Worm (Caenorhabditis elegans): ENCODE data around the gene C56E6.2.

C56E6.2 gene

ce11 chrII:6489711-6490184, 35.0 kb upstream of the C56E6.2 start, which contains the start of the genes snr-3 and rsp-5:
snr-3 (minus strand) TSS chrII:6489761.
rsp-5 (plus strand) TSS chrII:6490165.
- peak; percentile 83 for TF ChIP-seq mep-1 (tag; optimal IDR thresholded peaks at IDR 0.05)
- TF ChIP-seq ceh-39 (tag; optimal IDR thresholded peaks at IDR 0.05): peak; percentile 8
- TF ChIP-seq ztf-11 (tag; optimal IDR thresholded peaks at IDR 0.05): no peak
- TF ChIP-seq pha-4 (tag; optimal IDR thresholded peaks at IDR 0.05): peak; percentile 66
- no peak for TF ChIP-seq snpc-4 (tag; optimal IDR thresholded peaks at IDR 0.05)
- peak; percentile 55 for TF ChIP-seq lin-13 (tag; optimal IDR thresholded peaks at IDR 0.05)
- TF ChIP-seq nhr-237 (tag; optimal IDR thresholded peaks at IDR 0.05): peak; percentile 56
- peak; percentile 97 for TF ChIP-seq lsy-2 (tag; optimal IDR thresholded peaks at IDR 0.05)
- TF ChIP-seq sptf-1 (tag; optimal IDR thresholded peaks at IDR 0.05): no peak
- peak; percentile 36 for TF ChIP-seq hlh-1 (tag; optimal IDR thresholded peaks at IDR 0.05)

- TF ChIP-seq nhr-12 (tag; optimal IDR thresholded peaks at IDR 0.05) (no peak), drap-1 (GFP tag; optimal IDR thresholded peaks at IDR 0.05) (no peak), ztf-11 (tag; optimal IDR thresholded peaks at IDR 0.05) (no peak), mls-2 (tag; optimal IDR thresholded peaks at IDR 0.05) (no peak), mab-5 (tag; optimal IDR thresholded peaks at IDR 0.05) (no peak), cnd-1 (tag; optimal IDR thresholded peaks at IDR 0.05) (no peak)
Measured at ce11 chrII:6491187-6491586, 33.5 kb upstream of the C56E6.2 start.

- no peak for TF ChIP-seq snpc-4 (tag; optimal IDR thresholded peaks at IDR 0.05)
- TF ChIP-seq mab-5 (tag; optimal IDR thresholded peaks at IDR 0.05): no peak
- TF ChIP-seq M03D4.4 (tag; optimal IDR thresholded peaks at IDR 0.05): peak; percentile 74
- peak; percentile 67 for TF ChIP-seq mls-2 (tag; optimal IDR thresholded peaks at IDR 0.05)
- TF ChIP-seq lin-32 (GFP tag; optimal IDR thresholded peaks at IDR 0.05): peak; percentile 31
- no peak for TF ChIP-seq flh-1 (GFP tag; optimal IDR thresholded peaks at IDR 0.05)
- peak; percentile 64 for TF ChIP-seq sptf-1 (tag; optimal IDR thresholded peaks at IDR 0.05)
- TF ChIP-seq hlh-1 (tag; optimal IDR thresholded peaks at IDR 0.05): peak; percentile 29
- peak; percentile 58 for TF ChIP-seq ham-2 (GFP tag; optimal IDR thresholded peaks at IDR 0.05)
- TF ChIP-seq elt-1 (tag; optimal IDR thresholded peaks at IDR 0.05; ENCODE audit: borderline replicate concordance, insufficient read depth): no peak
- TF ChIP-seq unc-120 (tag; optimal IDR thresholded peaks at IDR 0.05; ENCODE audit: poor library complexity, severe bottlenecking): peak; percentile 37
- peak; percentile 29 for TF ChIP-seq ztf-11 (tag; optimal IDR thresholded peaks at IDR 0.05)
- TF ChIP-seq ceh-43 (GFP tag; optimal IDR thresholded peaks at IDR 0.05): peak; percentile 19
- TF ChIP-seq drap-1 (GFP tag; optimal IDR thresholded peaks at IDR 0.05): peak; percentile 48
- no peak for TF ChIP-seq ceh-83 (GFP tag; optimal IDR thresholded peaks at IDR 0.05)
- peak; percentile 75 for TF ChIP-seq cnd-1 (tag; optimal IDR thresholded peaks at IDR 0.05)
Measured at ce11 chrII:6491817-6492452, 32.8 kb upstream of the C56E6.2 start, which contains the start of the genes T28D9.11 and T28D9.1. T28D9.11 (minus strand) TSS chrII:6491993. T28D9.1 (plus strand) TSS chrII:6492402.

ce11 chrII:6493139-6493538, 31.6 kb upstream of the C56E6.2 start:
- TF ChIP-seq drap-1 (GFP tag; optimal IDR thresholded peaks at IDR 0.05) (no peak), ces-1 (GFP tag; optimal IDR thresholded peaks at IDR 0.05) (peak; percentile 90), sptf-1 (tag; optimal IDR thresholded peaks at IDR 0.05) (no peak), ceh-39 (tag; optimal IDR thresholded peaks at IDR 0.05) (no peak)

ce11 chrII:6493709-6494326, 30.9 kb upstream of the C56E6.2 start:
- TF ChIP-seq sptf-1 (tag; optimal IDR thresholded peaks at IDR 0.05): no peak
- TF ChIP-seq elt-3 (tag; optimal IDR thresholded peaks at IDR 0.05): no peak
- TF ChIP-seq pha-4 (tag; optimal IDR thresholded peaks at IDR 0.05): no peak

ce11 chrII:6496496-6496895, 28.2 kb upstream of the C56E6.2 start:
- TF ChIP-seq ceh-83 (GFP tag; optimal IDR thresholded peaks at IDR 0.05) (no peak), lsy-2 (tag; optimal IDR thresholded peaks at IDR 0.05) (no peak)

ce11 chrII:6497137-6497536, 27.6 kb upstream of the C56E6.2 start:
- no peak for TF ChIP-seq ceh-39 (tag; optimal IDR thresholded peaks at IDR 0.05)
- peak; percentile 34 for TF ChIP-seq ces-1 (GFP tag; optimal IDR thresholded peaks at IDR 0.05)

Measured in whole organism, mixed stage, embryonic.